Fruit fly (Drosophila melanogaster): ENCODE results near the gene frac.

dm6 chr3L:7521847-7522246 lies 40.6 kb upstream of the frac start:
- TF ChIP-seq CG8478 (optimal IDR thresholded peaks at IDR 0.05) (no peak), CTCF (optimal IDR thresholded peaks at IDR 0.05) (no peak)

Data from S2 (cell line).